Fruit fly (Drosophila melanogaster) whole organism, embryonic: Measurements from ENCODE around the gene SecCl.
A peak's percentile ranks its signal among the peaks of the same experiment; 100 is the strongest.

Source experiments
- CG1233 ChIP-seq: fragments of 200-800 bp; sonication (Bioruptor generic); optimal IDR thresholded peaks from 4 replicates; lab custom pipeline; 2018; ENCODE audit warnings: missing biosample characterization, mild to moderate bottlenecking, missing genetic modification characterization
- CG30431 ChIP-seq: fragments of 200-800 bp; sonication (Bioruptor generic); optimal IDR thresholded peaks from 2 replicates; lab custom pipeline; 2017; ENCODE audit warnings: missing biosample characterization, missing genetic modification characterization
- CG5245 ChIP-seq: fragments of 200-800 bp; sonication (Bioruptor generic); optimal IDR thresholded peaks from 3 replicates; lab custom pipeline; 2016; ENCODE audit warnings: missing biosample characterization, missing genetic modification characterization
- H15 ChIP-seq: fragments of 200-800 bp; sonication (Bioruptor generic); IDR thresholded peaks from 3 replicates; pipeline ENCODE4 v1.3.6; 2022; ENCODE audit warnings: missing biosample characterization, missing genetic modification characterization
- Kr ChIP-seq: fragments of 200-800 bp; sonication (Bioruptor generic); optimal IDR thresholded peaks from 2 replicates; lab custom pipeline; 2017; ENCODE audit warnings: missing biosample characterization, mild to moderate bottlenecking, missing genetic modification characterization
- Max ChIP-seq: fragments of 200-800 bp; sonication (Bioruptor generic); optimal IDR thresholded peaks from 2 replicates; lab custom pipeline; 2016; ENCODE audit warnings: missing biosample characterization, mild to moderate bottlenecking, missing genetic modification characterization
- Opbp ChIP-seq: fragments of 200-800 bp; sonication (Bioruptor generic); IDR thresholded peaks from 3 replicates; pipeline ENCODE4 v1.3.6; 2022; ENCODE audit warnings: missing biosample characterization, missing genetic modification characterization; ENCODE audit not compliant: partially characterized antibody
- cwo ChIP-seq: fragments of 200-800 bp; sonication (Bioruptor generic); optimal IDR thresholded peaks from 3 replicates; lab custom pipeline; 2017; ENCODE audit warnings: missing biosample characterization, missing genetic modification characterization, mild to moderate bottlenecking, moderate library complexity, missing genetic modification reagents
- jumu ChIP-seq: fragments of 200-800 bp; sonication (Bioruptor generic); optimal IDR thresholded peaks from 3 replicates; lab custom pipeline; 2016; ENCODE audit warnings: missing biosample characterization, missing genetic modification characterization
- pum ChIP-seq: fragments of 200-800 bp; sonication (Bioruptor generic); optimal IDR thresholded peaks from 2 replicates; lab custom pipeline; 2016; ENCODE audit warnings: missing biosample characterization, missing genetic modification characterization

DNA sequence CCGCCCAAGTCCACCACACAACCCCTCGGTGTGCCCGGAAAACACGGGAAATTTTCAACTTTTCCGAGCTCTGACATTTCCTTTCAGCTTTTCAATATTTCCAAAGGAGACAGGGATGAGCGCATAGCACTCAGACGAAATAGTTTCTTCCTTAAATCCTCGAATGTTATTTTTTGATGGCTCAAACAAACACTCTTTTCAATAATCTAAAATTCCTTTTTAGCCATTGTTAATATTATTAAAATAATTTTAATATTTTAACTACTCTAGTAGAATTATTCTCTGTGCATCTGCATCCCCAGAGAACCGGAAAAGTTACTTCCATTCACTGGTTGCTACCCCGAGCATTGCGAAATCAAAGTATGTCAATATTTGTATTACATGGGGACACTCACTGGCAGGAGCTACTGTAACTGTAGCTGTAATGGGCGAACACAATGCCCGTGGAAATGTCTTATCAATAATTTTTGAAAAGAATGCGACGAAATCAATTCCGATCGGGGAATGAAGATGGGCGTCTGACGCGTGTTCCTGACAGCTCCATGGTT is 12.2 kb upstream of the SecCl start:
- TF ChIP-seq Max (GFP tag; lab: Kevin White, UChicago): no peak
- no peak for TF ChIP-seq Kr (GFP tag; lab: Kevin White, UChicago)
- no peak for TF ChIP-seq H15 (GFP tag; lab: Robert Waterston, UW)
- TF ChIP-seq CG1233 (GFP tag; lab: Kevin White, UChicago): peak; percentile 17
- no peak for TF ChIP-seq CG5245 (GFP tag; lab: Kevin White, UChicago)
- no peak for TF ChIP-seq CG30431 (GFP tag; lab: Kevin White, UChicago)
- no peak for TF ChIP-seq pum
- TF ChIP-seq jumu (GFP tag; lab: Kevin White, UChicago): no peak
- TF ChIP-seq Opbp (GFP tag; lab: Robert Waterston, UW): no peak
- no peak for TF ChIP-seq cwo
